Fruit fly (Drosophila melanogaster): ENCODE measurements around the gene SmydA-8.

- TF ChIP-seq CG1602 (GFP tag; optimal IDR thresholded peaks at IDR 0.05), result no peak
- no peak for TF ChIP-seq zfh1 (GFP tag; IDR thresholded peaks at IDR 0.05)
- no peak for TF ChIP-seq hth (optimal IDR thresholded peaks at IDR 0.05)
Observed at dm6 chrX:2199303-2199702, 14.3 kb downstream of the SmydA-8 start.
